Worm (Caenorhabditis elegans) whole organism, L4/young adult: ENCODE results near the gene F02E11.3.
"Not testable (repeated sequence)": the region's sequence is repeated elsewhere in the genome, so short reads cannot be mapped to it uniquely, and the experiment has no call there.

Experiments used
- W03F9.2 ChIP-seq: fragments of 150-350 bp; optimal IDR thresholded peaks from 2 replicates; lab custom pipeline; 2014; ENCODE audit warnings: missing biosample characterization, missing genetic modification characterization
- dao-5 ChIP-seq: sonication (generic microtip); optimal IDR thresholded peaks from 2 replicates; lab custom pipeline; 2016; ENCODE audit warnings: missing genotype, missing genetic modification characterization, moderate library complexity, missing compliant biosample characterization
- him-1 ChIP-seq: sonication (generic microtip); optimal IDR thresholded peaks from 2 replicates; lab custom pipeline; 2016; ENCODE audit warnings: missing genotype, missing genetic modification reagents, missing genetic modification characterization, missing compliant biosample characterization

The F02E11.3 gene

ce11 chrII:3274923-3275322, at the start of gene F02E11.3:
Gene F02E11.3 (minus strand): TSS chrII:3275023.
- TF ChIP-seq dao-5 (tag; lab: Kevin White, UChicago) = no peak
- TF ChIP-seq him-1 = no peak
- no peak for TF ChIP-seq W03F9.2

ce11 chrII:3323179-3323578, 48.4 kb upstream of the F02E11.3 start, which contains the start of gene Y46D2A.2:
Gene Y46D2A.2 (minus strand): TSS chrII:3323279.
- TF ChIP-seq dao-5 (tag; lab: Kevin White, UChicago) (no peak), him-1 (no peak), W03F9.2 (no peak)

DNA sequence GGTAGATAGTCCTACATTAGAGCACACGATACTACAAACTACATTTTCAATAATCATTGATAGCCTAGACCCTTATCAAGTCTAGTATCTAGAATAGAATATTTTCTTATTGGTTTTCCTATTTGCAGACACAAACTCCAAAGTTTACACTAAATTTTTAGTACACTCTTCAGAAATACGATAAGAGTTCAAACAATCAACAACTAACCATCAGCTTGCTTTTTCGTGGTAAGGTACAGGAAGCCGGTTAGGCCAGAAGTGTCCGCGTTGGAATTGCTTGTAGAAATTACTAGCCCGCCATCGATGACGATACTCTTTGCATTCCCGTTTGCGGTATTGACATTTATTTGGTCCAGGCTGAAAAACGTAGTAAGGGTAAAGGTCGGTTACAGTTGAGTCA, 47.4 kb upstream of the F02E11.3 start, which contains the start of gene Y46D2A.1:
Gene Y46D2A.1 (plus strand): TSS at position 301 of the 400 bp plus-strand sequence.
- TF ChIP-seq W03F9.2 (no peak), dao-5 (tag; lab: Kevin White, UChicago) (no peak), him-1 (no peak)

- TF ChIP-seq W03F9.2 (no peak), dao-5 (tag; lab: Kevin White, UChicago) (no peak), him-1 (no peak)
Observed at ce11 chrII:3318839-3319238, 44.0 kb upstream of the F02E11.3 start.

ce11 chrII:3313442-3313841, 38.6 kb upstream of the F02E11.3 start, which contains the start of gene F39E9.6:
Gene F39E9.6 (minus strand): TSS chrII:3313542.
- TF ChIP-seq W03F9.2 (no peak), dao-5 (tag; lab: Kevin White, UChicago) (no peak), him-1 (no peak)

DNA sequence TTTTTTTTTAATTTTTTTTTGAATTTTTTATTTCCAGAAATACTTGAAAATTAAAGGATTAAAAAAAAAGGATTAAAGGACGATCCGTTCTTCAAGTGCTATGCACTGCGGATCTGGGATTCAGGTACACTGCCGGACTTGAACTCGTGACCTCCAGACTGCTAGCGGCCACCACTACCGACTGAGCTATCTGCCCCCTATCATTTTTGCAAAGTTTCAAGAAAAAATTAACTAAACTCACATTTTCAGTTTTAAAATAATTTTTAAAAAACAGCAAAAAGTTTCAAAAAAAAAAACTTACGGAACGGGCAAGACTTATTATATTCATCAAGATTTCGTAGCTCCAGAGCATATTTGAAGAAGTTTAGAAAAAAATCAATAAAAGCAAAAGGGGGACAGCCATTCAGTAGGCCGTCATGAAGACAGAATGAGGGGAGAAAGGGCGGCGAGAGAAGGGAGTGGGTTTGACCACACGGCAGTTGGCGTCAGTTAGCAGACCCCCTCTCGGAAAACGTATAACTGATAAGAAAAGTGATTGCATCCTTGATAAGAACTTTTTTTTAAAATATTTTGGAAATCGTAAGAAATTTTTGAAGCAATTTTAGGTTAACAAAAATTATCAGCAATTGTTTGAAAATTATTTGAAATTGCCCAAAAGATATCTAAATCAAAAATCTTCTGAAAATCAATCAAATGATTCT, 36.3 kb upstream of the F02E11.3 start:
- no peak for TF ChIP-seq W03F9.2
- TF ChIP-seq him-1 = no peak
- no peak for TF ChIP-seq dao-5 (tag; lab: Kevin White, UChicago)

DNA sequence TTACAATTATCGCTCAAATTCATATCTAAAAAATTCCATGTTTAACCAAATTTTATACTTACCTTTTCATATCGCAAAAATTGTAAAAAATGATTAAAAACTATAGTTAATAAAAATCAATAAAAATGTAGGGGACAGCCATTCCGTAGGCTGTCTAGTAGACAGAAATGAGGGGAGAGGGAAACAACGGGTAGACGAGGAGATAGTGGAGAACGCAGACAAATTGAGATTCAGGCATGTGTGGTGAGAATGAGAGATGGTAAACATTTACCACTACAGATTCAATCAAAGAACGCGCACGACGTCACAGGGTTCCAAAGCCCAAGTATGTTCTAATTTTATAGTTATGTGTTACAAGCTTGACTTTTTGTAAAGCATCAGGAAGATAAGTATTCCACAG, 28.8 kb upstream of the F02E11.3 start:
- TF ChIP-seq dao-5 (tag; lab: Kevin White, UChicago) = no peak
- TF ChIP-seq him-1 = no peak
- no peak for TF ChIP-seq W03F9.2

- TF ChIP-seq him-1 (no peak), W03F9.2 (no peak), dao-5 (tag; lab: Kevin White, UChicago) (no peak)
Observed at ce11 chrII:3299457-3299856, 24.6 kb upstream of the F02E11.3 start, which contains the start of gene btb-22. Gene btb-22 (plus strand): TSS chrII:3299757.

DNA sequence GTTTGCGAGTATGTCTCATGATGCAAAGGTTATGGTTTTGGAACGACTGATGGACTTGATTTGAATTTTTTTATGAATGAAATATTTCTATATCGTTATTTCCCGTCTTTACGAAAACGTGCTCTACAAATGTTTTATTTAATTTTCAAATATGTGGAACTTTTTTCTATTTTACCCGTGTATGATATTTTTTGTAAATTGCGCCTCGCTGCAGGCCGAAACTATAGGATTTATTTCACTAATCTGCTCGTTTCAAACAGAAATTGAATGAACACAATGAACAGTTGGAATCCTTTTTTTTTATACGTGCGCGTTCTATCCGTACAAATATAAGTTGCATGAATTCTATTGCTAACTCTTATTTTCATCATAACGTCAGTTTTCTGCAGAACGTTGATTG, 23.1 kb upstream of the F02E11.3 start, which contains the start of gene btb-18:
Gene btb-18 (plus strand): TSS at position 301 of the 400 bp plus-strand sequence.
- TF ChIP-seq him-1 = no peak
- TF ChIP-seq dao-5 (tag; lab: Kevin White, UChicago) = no peak
- TF ChIP-seq W03F9.2 = no peak

DNA sequence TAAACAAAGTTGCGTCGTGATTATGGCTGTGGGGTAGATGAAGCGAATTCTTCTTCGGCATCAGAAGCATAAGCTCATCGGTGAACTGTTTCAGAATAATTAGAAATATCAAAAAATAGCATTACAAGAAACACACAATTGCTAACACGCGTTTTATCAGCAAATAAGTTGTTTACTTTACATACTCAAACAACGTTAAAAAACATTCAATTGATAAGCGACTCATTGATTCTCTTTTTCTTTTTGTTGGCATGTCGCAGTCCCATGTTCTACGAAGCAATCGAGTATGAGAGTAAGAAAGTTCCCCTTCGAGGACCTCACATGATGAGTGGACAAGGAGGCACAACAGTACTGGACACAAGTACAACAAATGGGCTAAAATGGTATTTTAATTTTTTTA, 21.8 kb upstream of the F02E11.3 start, which contains the start of gene btb-16:
Gene btb-16 (plus strand): TSS at position 240 of the 400 bp plus-strand sequence.
- TF ChIP-seq dao-5 (tag; lab: Kevin White, UChicago) (no peak), him-1 (no peak), W03F9.2 (no peak)

ce11 chrII:3295193-3295592, 20.4 kb upstream of the F02E11.3 start, which contains the start of gene btb-17:
Gene btb-17 (plus strand): TSS chrII:3295405.
- TF ChIP-seq dao-5 (tag; lab: Kevin White, UChicago) (no peak), W03F9.2 (no peak), him-1 (no peak)

DNA sequence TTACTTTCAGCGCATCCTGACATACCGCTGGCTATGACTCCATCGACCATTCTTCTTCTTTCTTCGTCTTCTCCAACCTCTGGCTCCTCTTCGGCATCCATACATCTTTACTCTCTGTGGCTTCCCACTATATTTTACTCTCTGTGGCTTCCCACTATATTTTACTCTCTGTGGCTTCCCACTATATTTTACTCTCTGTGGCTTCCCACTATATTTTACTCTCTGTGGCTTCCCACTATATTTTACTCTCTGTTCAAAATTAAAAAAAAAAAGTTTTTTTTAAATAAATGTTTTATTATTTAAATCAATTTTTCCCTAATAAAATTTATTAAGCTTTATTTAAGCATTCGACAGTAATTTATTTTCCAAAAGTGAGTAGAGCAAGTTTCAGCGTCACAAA, 15.7 kb upstream of the F02E11.3 start, which contains the start of gene F39E9.14:
Gene F39E9.14 (minus strand): TSS at position 101 of the 400 bp plus-strand sequence.
- not testable (repeated sequence) for TF ChIP-seq W03F9.2; dao-5 (tag; lab: Kevin White, UChicago); him-1

DNA sequence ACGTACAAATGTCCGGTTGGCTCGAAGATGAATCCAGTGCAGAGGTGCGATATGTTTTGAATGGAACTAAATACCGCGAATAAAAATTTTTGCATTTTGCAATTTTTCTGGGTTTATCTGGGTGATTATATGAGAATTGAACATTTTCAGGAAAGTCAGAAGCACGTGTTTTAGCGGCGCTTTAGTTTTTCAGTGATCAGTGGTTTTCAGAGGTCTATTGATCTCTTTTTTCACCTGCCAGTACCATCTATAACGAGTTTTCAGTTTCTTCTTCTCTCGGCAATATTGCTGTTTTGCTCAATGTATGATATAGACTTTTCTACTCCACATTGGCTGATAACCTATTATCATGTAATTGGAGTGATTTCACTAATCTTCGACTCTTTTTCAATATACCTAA, 12.2 kb upstream of the F02E11.3 start, which contains the start of gene sri-63:
Gene sri-63 (plus strand): TSS at position 301 of the 400 bp plus-strand sequence.
- TF ChIP-seq dao-5 (tag; lab: Kevin White, UChicago) (no peak), him-1 (no peak), W03F9.2 (no peak)

DNA sequence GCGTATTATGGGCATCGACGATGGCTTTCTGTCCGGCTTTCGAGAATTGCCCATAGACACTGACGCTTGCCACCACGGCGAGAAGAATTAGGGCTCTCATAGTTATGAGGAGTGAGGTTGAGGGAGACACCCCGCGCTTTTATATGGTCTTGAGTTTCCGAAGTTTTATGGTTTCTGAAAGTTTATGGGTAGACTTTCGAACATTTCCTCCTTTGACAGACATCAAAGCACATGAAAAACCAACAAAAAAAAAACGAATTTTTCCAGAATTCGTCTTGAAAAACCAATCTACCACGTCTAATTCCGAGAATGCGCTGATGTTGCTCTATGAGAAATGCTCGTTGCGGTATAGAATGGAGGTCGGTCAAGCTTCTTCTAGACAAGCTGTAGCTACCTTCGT, 9.7 kb upstream of the F02E11.3 start, which contains the start of gene scl-15:
Gene scl-15 (minus strand): TSS at position 101 of the 400 bp plus-strand sequence.
- no peak for TF ChIP-seq dao-5 (tag; lab: Kevin White, UChicago)

DNA sequence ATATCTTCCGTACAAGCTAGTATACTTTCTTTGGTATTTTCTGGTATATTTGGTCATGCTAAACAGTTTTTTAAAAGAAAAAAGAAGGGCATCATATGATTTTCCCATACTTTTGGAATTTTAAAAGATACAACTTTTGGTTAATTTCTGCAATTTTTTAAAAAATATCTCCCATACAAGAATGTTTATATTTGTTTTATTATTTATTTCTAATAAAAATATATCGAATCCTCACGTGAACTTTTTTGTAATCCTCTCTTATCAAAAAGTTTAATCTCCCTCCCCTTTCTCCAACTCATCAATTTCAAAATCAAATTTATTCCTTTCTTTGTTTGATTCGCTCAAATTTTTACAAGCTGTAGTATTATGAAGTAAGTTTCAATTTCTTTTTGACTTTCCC, 7.5 kb upstream of the F02E11.3 start, which contains the start of gene nep-13:
Gene nep-13 (plus strand): TSS at position 301 of the 400 bp plus-strand sequence.
- TF ChIP-seq W03F9.2 (no peak), dao-5 (tag; lab: Kevin White, UChicago) (no peak), him-1 (no peak)
